Fruit fly (Drosophila melanogaster): ENCODE results near the gene CG14453.

dm6 chr3L:22649096-22649495 lies 44.8 kb upstream of the CG14453 start, which contains the start of gene CG33771:
- TF ChIP-seq CG1620 (GFP tag; optimal IDR thresholded peaks at IDR 0.05) (no peak), CG12768 (GFP tag; optimal IDR thresholded peaks at IDR 0.05) (no peak), CG5204 (GFP tag; optimal IDR thresholded peaks at IDR 0.05) (no peak), CG7045 (GFP tag; optimal IDR thresholded peaks at IDR 0.05) (no peak), pad (GFP tag; optimal IDR thresholded peaks at IDR 0.05) (no peak)

Measured in whole organism, adult.